Fruit fly (Drosophila melanogaster) whole organism, wandering third instar larva: ENCODE measurements around the gene Gclc.

Experiments used
- Abd-B ChIP-seq: fragments of >200 bp; optimal IDR thresholded peaks from 2 replicates; lab custom pipeline; 2017; ENCODE audit warnings: missing biosample characterization, missing genetic modification characterization
- CG32264 ChIP-seq: fragments of 200-800 bp; sonication (Bioruptor generic); optimal IDR thresholded peaks from 2 replicates; lab custom pipeline; 2016; ENCODE audit warnings: missing biosample characterization, missing genetic modification characterization
- CG9705 ChIP-seq: fragments of 200-800 bp; sonication (Bioruptor generic); optimal IDR thresholded peaks from 2 replicates; lab custom pipeline; 2018; ENCODE audit warnings: missing biosample characterization, mild to moderate bottlenecking, missing genetic modification characterization
- CrebA ChIP-seq: fragments of 200-800 bp; sonication (Bioruptor generic); optimal IDR thresholded peaks from 2 replicates; lab custom pipeline; 2016; ENCODE audit warnings: missing biosample characterization, mild to moderate bottlenecking, missing genetic modification characterization, borderline replicate concordance
- Dfd ChIP-seq: fragments of >200 bp; optimal IDR thresholded peaks from 2 replicates; lab custom pipeline; 2017; ENCODE audit warnings: missing biosample characterization, missing genetic modification characterization
- Dif ChIP-seq: fragments of 200-275, 200-300 bp; sonication (Bioruptor generic); optimal IDR thresholded peaks from 2 replicates; lab custom pipeline; 2018; ENCODE audit warnings: missing biosample characterization, missing genetic modification characterization; ENCODE audit not compliant: partially characterized antibody
- GATAd ChIP-seq: sonication (Bioruptor generic); optimal IDR thresholded peaks from 2 replicates; lab custom pipeline; 2016; ENCODE audit warnings: missing biosample characterization, missing genetic modification characterization
- HLH106 ChIP-seq: fragments of 200-800 bp; optimal IDR thresholded peaks from 3 replicates; lab custom pipeline; 2019; ENCODE audit warnings: missing biosample characterization, mild to moderate bottlenecking, missing genetic modification characterization, moderate library complexity
- Hnf4 ChIP-seq: fragments of 200-800 bp; sonication (Bioruptor generic); optimal IDR thresholded peaks from 2 replicates; lab custom pipeline; 2016; ENCODE audit warnings: missing biosample characterization, mild to moderate bottlenecking, missing genetic modification characterization
- Hr78 ChIP-seq: fragments of >200 bp; optimal IDR thresholded peaks from 2 replicates; lab custom pipeline; 2017; ENCODE audit warnings: missing biosample characterization, missing genetic modification characterization
- Hr83 ChIP-seq: fragments of 200-300 bp; sonication (Bioruptor generic); optimal IDR thresholded peaks from 2 replicates; lab custom pipeline; 2016; ENCODE audit warnings: missing biosample characterization, mild to moderate bottlenecking, missing genetic modification characterization, moderate library complexity; ENCODE audit not compliant: poor library complexity, severe bottlenecking
- Jra ChIP-seq: sonication (Bioruptor generic); optimal IDR thresholded peaks from 2 replicates; lab custom pipeline; 2016; ENCODE audit warnings: missing biosample characterization, missing genetic modification characterization
- Mio ChIP-seq: sonication (Bioruptor generic); optimal IDR thresholded peaks from 2 replicates; lab custom pipeline; 2016; ENCODE audit warnings: missing biosample characterization, missing genetic modification characterization
- Myc ChIP-seq: fragments of >200 bp; optimal IDR thresholded peaks from 2 replicates; lab custom pipeline; 2017
- N ChIP-seq: fragments of >200 bp; optimal IDR thresholded peaks from 2 replicates; lab custom pipeline; 2018; ENCODE audit warnings: missing biosample characterization, missing external identifiers, missing genetic modification characterization
- OdsH ChIP-seq: fragments of 200-800 bp; sonication (Bioruptor generic); optimal IDR thresholded peaks from 2 replicates; lab custom pipeline; 2016; ENCODE audit warnings: missing biosample characterization, mild to moderate bottlenecking, missing genetic modification characterization
- Rel ChIP-seq, 2 experiments: fragments of 200-800 bp; sonication (Bioruptor generic) in 1 of 2; optimal IDR thresholded peaks; 2 replicates in 1 of 2; 3 replicates in 1 of 2; lab custom pipeline; 2016 to 2019; ENCODE audit warnings: mild to moderate bottlenecking in 2 of 2, missing biosample characterization in 2 of 2, missing genetic modification characterization in 2 of 2, moderate library complexity in 1 of 2
- Sp1 ChIP-seq: fragments of 200-800 bp; sonication (Bioruptor generic); optimal IDR thresholded peaks from 3 replicates; lab custom pipeline; 2019; ENCODE audit warnings: missing biosample characterization, mild to moderate bottlenecking, missing genetic modification characterization, moderate library complexity
- Vsx2 ChIP-seq: fragments of 200-300, 225-300 bp; sonication (Bioruptor generic); optimal IDR thresholded peaks from 2 replicates; lab custom pipeline; 2018; ENCODE audit warnings: missing biosample characterization, missing genetic modification characterization; ENCODE audit not compliant: partially characterized antibody
- br ChIP-seq: fragments of 200-800 bp; sonication (Bioruptor generic); optimal IDR thresholded peaks from 2 replicates; lab custom pipeline; 2016; ENCODE audit warnings: missing biosample characterization, missing genetic modification characterization
- brk ChIP-seq: fragments of 200-800 bp; sonication (Bioruptor generic); optimal IDR thresholded peaks from 2 replicates; lab custom pipeline; 2016; ENCODE audit warnings: missing biosample characterization, mild to moderate bottlenecking, missing genetic modification characterization
- dl ChIP-seq, 2 experiments: fragments of 175-275, 200-275 bp in 1 of 2; fragments of 200-275 bp in 1 of 2; sonication (Bioruptor generic); optimal IDR thresholded peaks; lab custom pipeline; 2018; ENCODE audit warnings: mild to moderate bottlenecking in 2 of 2, missing biosample characterization in 2 of 2, missing genetic modification characterization in 2 of 2, moderate library complexity in 2 of 2; ENCODE audit not compliant: partially characterized antibody in 2 of 2, insufficient read depth in 1 of 2
- dmrt93B ChIP-seq: fragments of 200-800 bp; sonication (Bioruptor generic); optimal IDR thresholded peaks from 2 replicates; lab custom pipeline; 2018; ENCODE audit warnings: missing biosample characterization, mild to moderate bottlenecking, missing genetic modification characterization
- dsf ChIP-seq: sonication (Bioruptor generic); optimal IDR thresholded peaks from 2 replicates; lab custom pipeline; 2016; ENCODE audit warnings: missing biosample characterization, missing genetic modification characterization, borderline replicate concordance
- ey ChIP-seq: fragments of 200-800 bp; sonication (Bioruptor generic); optimal IDR thresholded peaks from 2 replicates; lab custom pipeline; 2016; ENCODE audit warnings: missing biosample characterization, missing genetic modification characterization
- foxo ChIP-seq, 2 experiments: fragments of 200-800 bp; sonication (Bioruptor generic); optimal IDR thresholded peaks; 2 replicates in 1 of 2; 3 replicates in 1 of 2; lab custom pipeline; 2016 to 2017; ENCODE audit warnings: missing biosample characterization in 2 of 2, missing genetic modification characterization in 2 of 2
- fru ChIP-seq: fragments of 200-800 bp; sonication (Bioruptor generic); optimal IDR thresholded peaks from 3 replicates; lab custom pipeline; 2016; ENCODE audit warnings: missing biosample characterization, mild to moderate bottlenecking, missing genetic modification characterization
- h ChIP-seq: fragments of 200-800 bp; sonication (Bioruptor generic); optimal IDR thresholded peaks from 3 replicates; lab custom pipeline; 2016; ENCODE audit warnings: missing biosample characterization, mild to moderate bottlenecking, missing genetic modification characterization
- jim ChIP-seq: fragments of 175-275, 200-325 bp; sonication (Bioruptor generic); optimal IDR thresholded peaks from 2 replicates; lab custom pipeline; 2016; ENCODE audit warnings: missing biosample characterization, mild to moderate bottlenecking, missing genetic modification characterization
- lola ChIP-seq: fragments of >200 bp; optimal IDR thresholded peaks from 2 replicates; lab custom pipeline; 2017; ENCODE audit warnings: missing biosample characterization, missing genetic modification characterization
- pan ChIP-seq: fragments of >200 bp; optimal IDR thresholded peaks from 2 replicates; lab custom pipeline; 2017
- psq ChIP-seq: fragments of 200-800 bp; sonication (Bioruptor generic); optimal IDR thresholded peaks from 3 replicates; lab custom pipeline; 2017; ENCODE audit warnings: missing biosample characterization, mild to moderate bottlenecking, missing genetic modification characterization, moderate library complexity
- rgr ChIP-seq: fragments of 200-800 bp; sonication (Bioruptor generic); optimal IDR thresholded peaks from 3 replicates; lab custom pipeline; 2016; ENCODE audit warnings: missing biosample characterization, mild to moderate bottlenecking, missing genetic modification characterization
- sage ChIP-seq: fragments of 200-800 bp; sonication (Bioruptor generic); optimal IDR thresholded peaks from 2 replicates; lab custom pipeline; 2016; ENCODE audit warnings: missing biosample characterization, mild to moderate bottlenecking, missing genetic modification characterization
- sv ChIP-seq: fragments of 200-800 bp; sonication (Bioruptor generic); optimal IDR thresholded peaks from 3 replicates; lab custom pipeline; 2016; ENCODE audit warnings: missing biosample characterization, missing genetic modification characterization
- tai ChIP-seq: sonication (Bioruptor generic); optimal IDR thresholded peaks from 2 replicates; lab custom pipeline; 2016; ENCODE audit warnings: missing biosample characterization, missing genetic modification characterization
- usp ChIP-seq: fragments of >200 bp; optimal IDR thresholded peaks from 2 replicates; lab custom pipeline; 2017; ENCODE audit warnings: missing biosample characterization, missing genetic modification characterization
- woc ChIP-seq: sonication (Bioruptor generic); optimal IDR thresholded peaks from 2 replicates; lab custom pipeline; 2016; ENCODE audit warnings: missing biosample characterization, mild to moderate bottlenecking, missing genetic modification characterization

Gene Gclc

DNA sequence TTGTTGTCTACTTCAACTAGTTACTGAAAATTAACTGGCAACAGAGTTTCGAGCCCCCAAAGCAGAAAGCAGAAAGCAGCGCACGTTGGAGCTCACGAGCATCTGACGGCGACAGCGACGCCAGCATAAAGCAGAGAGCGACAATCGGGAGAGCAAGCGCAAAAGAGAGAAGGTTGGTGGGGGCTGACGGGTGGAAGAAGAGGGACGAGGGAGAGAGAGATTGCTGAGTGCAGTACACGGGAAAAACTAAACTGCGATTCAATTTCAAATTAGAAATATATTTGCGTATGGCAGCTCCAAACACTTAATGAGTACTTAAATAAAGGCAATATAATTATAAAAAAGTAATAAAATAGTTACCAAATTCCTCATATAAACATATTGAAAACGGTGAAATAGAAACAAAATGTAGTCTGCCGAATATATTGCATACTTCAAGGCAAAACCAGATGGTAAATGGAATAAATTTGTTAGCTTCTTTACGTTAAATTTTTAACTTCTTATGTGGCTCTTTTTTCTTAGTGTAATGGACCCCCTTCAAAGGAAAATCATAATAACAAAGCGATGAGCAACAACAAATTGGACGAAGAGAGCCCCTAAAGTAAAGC, 23.8 kb downstream of the Gclc start:
- TF ChIP-seq dsf (GFP tag; lab: Kevin White, UChicago) (peak; percentile 29), Jra (GFP tag; lab: Kevin White, UChicago) (peak; percentile 36), CG32264 (peak; percentile 53), N (GFP tag; lab: Kevin White, UChicago) (no peak), GATAd (peak; percentile 9), h (GFP tag; lab: Kevin White, UChicago) (peak; percentile 93), brk (peak; percentile 81), HLH106 (tag; lab: Kevin White, UChicago) (peak; percentile 97), Hr83 (GFP tag; lab: Kevin White, UChicago) (no peak), pan (lab: Kevin White, UChicago) (no peak), Mio (no peak), sage (peak; percentile 89), Sp1 (peak; percentile 97), foxo (GFP tag; optimal IDR thresholded peaks at IDR 0.05; lab: Kevin White, UChicago) (peak in 1 of 2 experiments; percentile 94), Rel (GFP tag; optimal IDR thresholded peaks at IDR 0.05; lab: Kevin White, UChicago) (no peak), Rel (tag; optimal IDR thresholded peaks at IDR 0.05; lab: Kevin White, UChicago) (peak; percentile 80), Myc (lab: Kevin White, UChicago) (no peak), lola (GFP tag; lab: Kevin White, UChicago) (no peak), Vsx2 (GFP tag; lab: Kevin White, UChicago) (no peak), rgr (GFP tag; lab: Kevin White, UChicago) (peak; percentile 91), psq (GFP tag; lab: Kevin White, UChicago) (peak; percentile 92), Hr78 (no peak), fru (GFP tag; lab: Kevin White, UChicago) (peak; percentile 89), ey (GFP tag; lab: Kevin White, UChicago) (peak; percentile 86), woc (GFP tag; lab: Kevin White, UChicago) (peak; percentile 86), Abd-B (GFP tag; lab: Kevin White, UChicago) (no peak), dmrt93B (GFP tag; lab: Kevin White, UChicago) (peak; percentile 95), jim (GFP tag; lab: Kevin White, UChicago) (no peak), Dif (GFP tag; lab: Kevin White, UChicago) (peak; percentile 90), usp (no peak), tai (GFP tag; lab: Kevin White, UChicago) (peak; percentile 80), sv (GFP tag; lab: Kevin White, UChicago) (peak; percentile 86), OdsH (GFP tag; lab: Kevin White, UChicago) (peak; percentile 92), CrebA (GFP tag; lab: Kevin White, UChicago) (no peak), br (peak; percentile 89), Hnf4 (GFP tag; lab: Kevin White, UChicago) (peak; percentile 80), CG9705 (GFP tag; lab: Kevin White, UChicago) (peak; percentile 95), dl (GFP tag; optimal IDR thresholded peaks at IDR 0.05; lab: Kevin White, UChicago; ENCODE audit: insufficient read depth in 1 of 2, partially characterized antibody in 2 of 2) (peak; percentile 68 to 81), Dfd (GFP tag; lab: Kevin White, UChicago) (peak; percentile 76)

DNA sequence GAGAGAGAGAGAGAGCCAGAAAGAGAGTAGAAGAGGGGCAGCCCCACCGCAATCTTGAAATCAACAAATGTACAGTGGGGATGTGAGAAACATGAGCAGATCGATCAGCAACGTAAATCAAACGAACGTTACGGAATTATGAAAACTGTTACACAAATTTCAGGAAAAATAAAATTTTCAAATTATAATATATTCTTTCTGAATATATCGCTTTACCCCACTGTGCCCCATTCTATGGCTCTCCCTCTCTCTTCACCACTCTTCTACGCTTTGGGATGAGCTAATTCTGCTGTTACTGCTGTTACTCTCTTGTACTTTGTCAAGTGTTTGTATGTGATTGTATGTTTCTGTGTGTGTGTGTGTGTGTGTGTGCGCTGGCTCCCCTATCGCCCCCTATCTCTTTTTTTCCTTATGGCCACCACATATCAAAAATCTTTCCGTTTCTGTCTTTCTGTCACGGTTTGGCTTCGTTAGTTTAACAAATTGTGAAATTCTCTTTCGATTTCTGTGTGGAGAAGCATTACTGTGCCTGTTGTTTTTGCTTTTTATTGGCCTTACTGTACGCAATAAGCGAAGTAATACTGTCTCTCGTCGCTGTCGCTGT, 24.8 kb downstream of the Gclc start:
- TF ChIP-seq CG9705 (GFP tag; lab: Kevin White, UChicago) (peak; percentile 32), br (peak; percentile 93), Abd-B (GFP tag; lab: Kevin White, UChicago) (no peak), Rel (GFP tag; optimal IDR thresholded peaks at IDR 0.05; lab: Kevin White, UChicago) (peak; percentile 88), Rel (tag; optimal IDR thresholded peaks at IDR 0.05; lab: Kevin White, UChicago) (peak; percentile 83), Jra (GFP tag; lab: Kevin White, UChicago) (peak; percentile 67), Vsx2 (GFP tag; lab: Kevin White, UChicago) (peak; percentile 17), CrebA (GFP tag; lab: Kevin White, UChicago) (no peak), N (GFP tag; lab: Kevin White, UChicago) (no peak), sv (GFP tag; lab: Kevin White, UChicago) (peak; percentile 98), pan (lab: Kevin White, UChicago) (no peak), Hr78 (no peak), lola (GFP tag; lab: Kevin White, UChicago) (no peak), CG32264 (peak; percentile 75), h (GFP tag; lab: Kevin White, UChicago) (peak; percentile 97), usp (no peak), Hnf4 (GFP tag; lab: Kevin White, UChicago) (peak; percentile 84), brk (peak; percentile 91), dmrt93B (GFP tag; lab: Kevin White, UChicago) (peak; percentile 88), dsf (GFP tag; lab: Kevin White, UChicago) (peak; percentile 20), Dif (GFP tag; lab: Kevin White, UChicago) (peak; percentile 66), OdsH (GFP tag; lab: Kevin White, UChicago) (peak; percentile 96), woc (GFP tag; lab: Kevin White, UChicago) (peak; percentile 91), Sp1 (peak; percentile 92), HLH106 (tag; lab: Kevin White, UChicago) (peak; percentile 91), foxo (GFP tag; optimal IDR thresholded peaks at IDR 0.05; lab: Kevin White, UChicago) (peak; percentile 31 to 97), ey (GFP tag; lab: Kevin White, UChicago) (peak; percentile 95), GATAd (peak; percentile 56), dl (GFP tag; optimal IDR thresholded peaks at IDR 0.05; lab: Kevin White, UChicago; ENCODE audit: insufficient read depth in 1 of 2, partially characterized antibody in 2 of 2) (no peak), Hr83 (GFP tag; lab: Kevin White, UChicago) (peak; percentile 11), psq (GFP tag; lab: Kevin White, UChicago) (peak; percentile 93), rgr (GFP tag; lab: Kevin White, UChicago) (peak; percentile 96), fru (GFP tag; lab: Kevin White, UChicago) (peak; percentile 99), Myc (lab: Kevin White, UChicago) (no peak), Dfd (GFP tag; lab: Kevin White, UChicago) (peak; percentile 34), tai (GFP tag; lab: Kevin White, UChicago) (peak; percentile 78), sage (peak; percentile 94), Mio (no peak), jim (GFP tag; lab: Kevin White, UChicago) (no peak)
- TF ChIP-seq, all 38 proteins: peak for 27
